Worm (Caenorhabditis elegans) whole organism, L4/young adult: ENCODE measurements around the gene C44B7.7.
A peak's percentile ranks its signal among the peaks of the same experiment; 100 is the strongest.

ENCODE experiments used
- W03F9.2 ChIP-seq: fragments of 150-350 bp; optimal IDR thresholded peaks from 2 replicates; lab custom pipeline; 2014; ENCODE audit warnings: missing biosample characterization, missing genetic modification characterization
- dao-5 ChIP-seq: sonication (generic microtip); optimal IDR thresholded peaks from 2 replicates; lab custom pipeline; 2016; ENCODE audit warnings: missing genotype, missing genetic modification characterization, moderate library complexity, missing compliant biosample characterization
- him-1 ChIP-seq: sonication (generic microtip); optimal IDR thresholded peaks from 2 replicates; lab custom pipeline; 2016; ENCODE audit warnings: missing genotype, missing genetic modification reagents, missing genetic modification characterization, missing compliant biosample characterization

Gene C44B7.7

DNA sequence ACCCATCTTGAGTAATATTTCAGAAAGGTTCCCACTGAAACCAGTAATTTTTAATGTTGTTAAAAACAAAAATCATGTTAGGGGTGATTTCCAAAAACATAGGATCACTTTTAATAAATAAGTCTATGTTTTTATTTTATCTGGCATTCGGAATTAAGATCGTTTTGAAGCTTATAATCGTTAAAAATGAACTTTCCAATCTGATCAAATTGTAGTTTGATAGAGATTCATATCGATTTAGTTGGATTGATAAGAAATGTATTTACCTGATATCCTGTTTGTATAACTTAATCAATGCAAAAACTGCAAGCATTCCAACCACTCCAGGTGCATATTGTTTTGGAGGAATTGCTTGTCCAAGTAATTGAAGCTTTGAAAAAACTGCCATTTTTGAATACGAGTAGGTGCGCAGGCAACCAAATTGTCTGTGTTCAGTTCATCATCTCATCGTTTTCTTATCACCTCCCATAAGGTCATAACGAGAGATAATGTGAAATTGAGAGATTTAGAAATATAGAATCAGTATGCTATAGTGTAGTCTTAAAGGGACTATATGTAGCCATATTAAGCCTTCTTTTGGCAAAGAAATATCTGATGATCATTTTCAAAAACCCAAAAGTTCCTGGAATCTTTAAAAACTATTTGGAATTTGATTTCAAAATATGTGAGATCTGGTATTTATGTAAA is 7.5 kb upstream of the C44B7.7 start, which contains the start of gene pmp-2:
TSS of gene pmp-2 (minus strand) at position 487 of the 687 bp plus-strand sequence.
- TF ChIP-seq dao-5 (tag; lab: Kevin White, UChicago) (no peak), W03F9.2 (tag; lab: Kevin White, UChicago) (no peak), him-1 (tag; lab: Kevin White, UChicago) (no peak)

DNA sequence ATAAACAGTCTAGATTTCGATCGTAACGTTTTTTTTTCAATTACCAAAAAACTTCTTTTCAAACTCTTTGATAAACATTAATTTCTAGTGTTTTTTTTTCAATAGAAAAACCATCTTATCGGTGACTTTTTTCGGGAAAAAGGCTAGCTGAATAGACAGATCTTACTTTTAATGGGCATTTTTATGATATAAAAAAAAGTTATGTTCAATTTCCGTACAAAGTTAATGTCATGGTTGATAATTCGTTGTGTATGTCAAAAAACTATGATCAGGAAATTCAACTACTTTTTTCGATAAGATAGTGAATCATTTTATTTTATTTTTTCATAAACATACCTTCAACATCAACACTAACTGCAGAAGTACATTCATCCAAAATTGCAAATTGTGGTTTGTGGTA is 4.6 kb upstream of the C44B7.7 start:
- TF ChIP-seq him-1 (tag; lab: Kevin White, UChicago) (no peak), W03F9.2 (tag; lab: Kevin White, UChicago) (no peak), dao-5 (tag; lab: Kevin White, UChicago) (no peak)

ce11 chrII:6883716-6884115 is 3.7 kb upstream of the C44B7.7 start, which contains the start of gene pmp-1:
TSS of gene pmp-1 (minus strand) at chrII:6883754.
- TF ChIP-seq dao-5 (tag; lab: Kevin White, UChicago): no peak

DNA sequence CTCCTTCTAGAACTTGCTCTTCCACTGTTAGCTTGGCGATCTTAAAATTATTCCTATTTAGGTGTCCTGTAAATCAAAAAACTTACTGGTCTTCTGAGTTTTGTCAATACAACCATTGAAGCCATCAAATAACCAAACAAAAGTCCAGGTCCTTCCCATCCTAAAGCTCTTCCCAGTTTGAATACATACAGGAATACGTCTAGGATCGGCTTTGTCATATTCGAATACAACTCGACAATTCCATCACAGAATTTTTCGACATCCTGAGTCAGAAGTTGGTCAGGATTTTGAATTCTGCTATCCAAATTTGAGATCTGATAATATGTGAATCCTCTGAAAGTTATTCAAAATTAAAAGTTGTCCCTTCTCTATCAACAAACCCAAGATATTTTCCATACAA is 2.4 kb upstream of the C44B7.7 start:
- TF ChIP-seq him-1 (tag; lab: Kevin White, UChicago) (no peak), W03F9.2 (tag; lab: Kevin White, UChicago) (no peak), dao-5 (tag; lab: Kevin White, UChicago) (no peak)

DNA sequence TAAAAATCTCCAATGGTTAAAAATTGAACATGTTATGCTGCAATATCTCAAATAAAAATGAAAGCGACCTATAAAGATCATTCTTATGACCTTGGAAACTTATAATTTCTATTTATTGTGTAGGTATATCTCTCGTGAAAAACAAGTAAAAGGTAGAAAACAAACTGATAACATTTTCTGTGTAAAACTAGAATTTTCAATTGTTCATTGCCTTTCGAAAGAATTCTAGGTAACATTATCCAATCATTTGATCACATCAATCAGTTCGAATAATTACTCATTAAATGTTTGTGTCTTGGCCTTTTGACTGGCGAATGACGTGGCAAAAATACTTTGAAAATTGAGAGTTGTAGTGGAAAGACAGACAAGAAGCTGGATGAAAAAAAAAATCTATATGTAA is 2.1 kb downstream of the C44B7.7 start:
- TF ChIP-seq dao-5 (tag; lab: Kevin White, UChicago) (no peak), him-1 (tag; lab: Kevin White, UChicago) (no peak), W03F9.2 (tag; lab: Kevin White, UChicago) (no peak)

DNA sequence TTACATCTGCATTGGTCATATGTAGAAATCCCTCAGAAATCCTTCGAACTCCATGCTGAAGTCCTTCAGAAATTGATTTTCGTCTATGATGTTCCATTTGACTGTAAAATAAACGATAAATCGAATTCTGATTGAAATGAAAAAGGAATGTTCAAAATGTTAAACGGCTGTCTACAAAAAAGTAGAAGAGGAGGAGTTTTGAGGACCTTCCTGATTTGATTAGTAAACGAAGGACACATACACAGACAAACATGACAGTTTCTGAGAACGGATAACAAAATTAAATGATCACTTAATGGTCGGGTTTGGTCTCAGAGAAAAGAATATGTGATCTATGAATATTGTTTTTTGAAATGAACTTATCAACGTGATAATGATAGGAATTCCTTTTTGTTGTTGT is 3.0 kb downstream of the C44B7.7 start, which contains the start of gene slc-36.5:
TSS of gene slc-36.5 (minus strand) at position 101 of the 400 bp plus-strand sequence.
- no peak for TF ChIP-seq him-1 (tag; lab: Kevin White, UChicago)
- TF ChIP-seq W03F9.2 (tag; lab: Kevin White, UChicago): no peak
- TF ChIP-seq dao-5 (tag; lab: Kevin White, UChicago): no peak

ce11 chrII:6872493-6872892 is 7.5 kb downstream of the C44B7.7 start, which contains the start of gene C44B7.5:
TSS of gene C44B7.5 (minus strand) at chrII:6872593.
- TF ChIP-seq him-1 (tag; lab: Kevin White, UChicago) (no peak), W03F9.2 (tag; lab: Kevin White, UChicago) (no peak), dao-5 (tag; lab: Kevin White, UChicago) (no peak)

DNA sequence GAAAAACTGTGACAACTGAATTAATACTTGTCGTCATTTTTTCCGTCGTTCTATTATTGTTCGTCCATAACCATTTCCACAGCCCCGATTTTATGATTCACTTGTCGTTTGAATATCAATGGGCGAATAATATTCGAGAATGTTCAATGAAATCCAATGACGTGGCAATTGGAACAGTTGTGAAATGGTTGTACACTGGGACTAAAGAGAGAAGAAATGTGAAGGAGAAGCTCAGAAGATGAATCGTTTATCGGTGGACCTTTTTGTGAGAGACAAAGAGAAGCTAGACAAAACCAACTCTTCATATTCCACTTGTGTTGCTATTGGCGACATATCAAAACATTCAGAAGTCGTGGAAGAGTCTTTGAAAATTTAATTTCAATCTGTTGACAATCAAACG is 9.2 kb downstream of the C44B7.7 start, which contains the start of gene clhm-1:
TSS of gene clhm-1 (minus strand) at position 207 of the 400 bp plus-strand sequence.
- TF ChIP-seq dao-5 (tag; lab: Kevin White, UChicago) (no peak), him-1 (tag; lab: Kevin White, UChicago) (no peak), W03F9.2 (tag; lab: Kevin White, UChicago) (no peak)

ce11 chrII:6863652-6864051 is 16.3 kb downstream of the C44B7.7 start, which contains the start of gene aff-1:
TSS of gene aff-1 (minus strand) at chrII:6863752.
- TF ChIP-seq dao-5 (tag; lab: Kevin White, UChicago): no peak
- no peak for TF ChIP-seq W03F9.2 (tag; lab: Kevin White, UChicago)
- no peak for TF ChIP-seq him-1 (tag; lab: Kevin White, UChicago)

DNA sequence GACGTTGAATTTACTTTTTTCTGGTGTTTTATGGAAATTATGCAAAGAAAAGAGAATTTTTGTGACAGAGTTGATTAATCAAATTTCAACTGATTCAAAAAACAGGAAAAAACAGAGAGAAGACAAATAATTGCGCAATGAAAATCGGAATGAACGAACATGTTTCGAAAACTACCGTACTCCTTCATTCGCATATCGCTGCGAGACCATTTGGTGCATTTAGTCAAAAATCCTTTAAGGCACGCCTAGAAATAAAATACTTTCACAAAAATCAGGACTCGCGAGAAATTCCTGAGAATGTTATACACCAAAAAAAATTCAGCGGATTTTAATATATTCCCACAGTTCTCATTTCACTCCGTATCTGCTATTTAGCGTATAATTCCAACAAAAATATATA is 19.9 kb downstream of the C44B7.7 start:
- TF ChIP-seq W03F9.2 (tag; lab: Kevin White, UChicago) (no peak), dao-5 (tag; lab: Kevin White, UChicago) (no peak), him-1 (tag; lab: Kevin White, UChicago) (no peak)

DNA sequence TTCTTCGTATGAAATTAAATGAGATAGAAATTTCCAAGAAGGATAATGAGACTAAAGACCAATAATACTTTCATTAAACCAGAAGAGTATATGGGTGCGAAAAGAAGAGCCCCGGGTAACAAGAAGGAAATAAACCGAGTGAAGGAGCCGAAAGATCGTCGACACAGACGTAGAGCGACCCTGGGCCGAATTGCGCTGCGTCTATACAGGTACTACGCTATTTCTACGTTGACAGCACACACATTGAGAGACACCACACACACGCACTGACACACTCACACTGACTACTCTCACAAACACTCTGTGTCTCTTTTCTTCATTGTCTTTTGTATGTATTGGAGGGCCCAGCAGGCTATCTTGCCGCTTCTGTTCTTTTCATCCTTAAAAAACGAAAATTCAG is 21.1 kb downstream of the C44B7.7 start:
- TF ChIP-seq dao-5 (tag; lab: Kevin White, UChicago) (no peak), him-1 (tag; lab: Kevin White, UChicago) (no peak), W03F9.2 (tag; lab: Kevin White, UChicago) (no peak)

ce11 chrII:6858201-6858600 is 21.8 kb downstream of the C44B7.7 start, which contains the start of gene dnj-5:
TSS of gene dnj-5 (minus strand) at chrII:6858301.
- TF ChIP-seq dao-5 (tag; lab: Kevin White, UChicago) (no peak), W03F9.2 (tag; lab: Kevin White, UChicago) (no peak), him-1 (tag; lab: Kevin White, UChicago) (no peak)

- TF ChIP-seq him-1 (tag; lab: Kevin White, UChicago) (peak; percentile 91), W03F9.2 (tag; lab: Kevin White, UChicago) (peak; percentile 14), dao-5 (tag; lab: Kevin White, UChicago) (peak; percentile 24)
Measured at ce11 chrII:6853059-6853466, 26.9 kb downstream of the C44B7.7 start.

- TF ChIP-seq W03F9.2 (tag; lab: Kevin White, UChicago) (no peak), dao-5 (tag; lab: Kevin White, UChicago) (no peak), him-1 (tag; lab: Kevin White, UChicago) (no peak)
Measured at ce11 chrII:6851938-6852337, 28.0 kb downstream of the C44B7.7 start, which contains the start of gene C04A2.15. TSS of gene C04A2.15 (plus strand) at chrII:6852236.
